Worm (Caenorhabditis elegans): Measurements from ENCODE around the gene col-143.

DNA sequence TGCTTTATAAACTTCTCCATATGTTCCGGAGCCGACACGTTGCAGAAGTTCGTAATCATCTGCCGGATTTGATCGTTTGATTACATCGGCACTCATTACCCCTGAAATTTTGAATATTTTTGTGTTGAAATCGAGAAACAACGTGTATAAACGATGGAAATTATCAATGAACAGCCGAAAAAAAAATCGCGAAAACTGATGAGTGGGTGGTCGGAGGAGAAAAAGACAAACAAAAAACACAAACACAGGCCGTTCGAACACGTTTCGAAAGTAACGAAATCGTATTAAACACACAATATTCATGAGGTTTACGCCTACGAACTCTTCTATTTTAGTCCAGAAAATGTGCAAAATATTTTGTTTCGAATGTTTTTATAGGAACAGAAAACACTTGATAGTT lies 42.9 kb upstream of the col-143 start, which contains the start of gene gck-2:
- TF ChIP-seq sptf-1 (tag; optimal IDR thresholded peaks at IDR 0.05) (no peak), mls-2 (tag; optimal IDR thresholded peaks at IDR 0.05) (no peak), unc-62 (GFP tag; optimal IDR thresholded peaks at IDR 0.05) (no peak), ces-1 (GFP tag; optimal IDR thresholded peaks at IDR 0.05) (no peak), drap-1 (GFP tag; optimal IDR thresholded peaks at IDR 0.05) (no peak), snpc-4 (tag; optimal IDR thresholded peaks at IDR 0.05) (no peak), lsy-2 (tag; optimal IDR thresholded peaks at IDR 0.05) (no peak), nhr-28 (tag; optimal IDR thresholded peaks at IDR 0.05) (no peak), cnd-1 (tag; optimal IDR thresholded peaks at IDR 0.05) (no peak), lin-13 (tag; optimal IDR thresholded peaks at IDR 0.05) (no peak), pha-4 (tag; optimal IDR thresholded peaks at IDR 0.05) (no peak), unc-120 (tag; optimal IDR thresholded peaks at IDR 0.05; ENCODE audit: poor library complexity, severe bottlenecking) (no peak)
